Fruit fly (Drosophila melanogaster) whole organism, pupa: Measurements from ENCODE around the gene CG42525.

Experiments
- CG10348 ChIP-seq: fragments of 200-800 bp; sonication (Bioruptor generic); IDR thresholded peaks from 2 replicates; pipeline ENCODE4 v1.3.6; 2022; ENCODE audit warnings: missing biosample characterization, missing genetic modification characterization
- CG12605 ChIP-seq: fragments of 200-800 bp; sonication (Bioruptor generic); IDR thresholded peaks from 2 replicates; pipeline ENCODE4 v1.3.6; 2022; ENCODE audit warnings: missing biosample characterization, missing genetic modification characterization
- CG13204 ChIP-seq: fragments of 200-800 bp; sonication (Bioruptor generic); optimal IDR thresholded peaks from 2 replicates; lab custom pipeline; 2018; ENCODE audit warnings: missing biosample characterization, mild to moderate bottlenecking, missing genetic modification characterization, moderate library complexity
- CG14655 ChIP-seq: fragments of 200-800 bp; sonication (Bioruptor generic); optimal IDR thresholded peaks from 3 replicates; lab custom pipeline; 2017; ENCODE audit warnings: mild to moderate bottlenecking, missing biosample characterization, missing genetic modification reagents, missing genetic modification characterization
- CG15710 ChIP-seq: fragments of 200-800 bp; sonication (Bioruptor generic); optimal IDR thresholded peaks from 2 replicates; lab custom pipeline; 2018; ENCODE audit warnings: missing biosample characterization, mild to moderate bottlenecking, missing genetic modification characterization, moderate library complexity
- CG17806 ChIP-seq: fragments of 200-800 bp; sonication (Bioruptor generic); optimal IDR thresholded peaks from 2 replicates; lab custom pipeline; 2018; ENCODE audit warnings: missing biosample characterization, mild to moderate bottlenecking, missing genetic modification characterization, moderate library complexity
- CG32121 ChIP-seq: fragments of 200-800 bp; sonication (Bioruptor generic); IDR thresholded peaks from 2 replicates; pipeline ENCODE4 v1.3.6; 2022; ENCODE audit warnings: missing biosample characterization, missing genetic modification characterization
- CG34367 ChIP-seq: fragments of 200-800 bp; sonication (Bioruptor generic); optimal IDR thresholded peaks from 2 replicates; lab custom pipeline; 2018; ENCODE audit warnings: missing biosample characterization, mild to moderate bottlenecking, missing genetic modification characterization
- CG4496 ChIP-seq: fragments of 200-800 bp; sonication (Bioruptor generic); IDR thresholded peaks from 3 replicates; pipeline ENCODE4 v1.3.6; 2022; ENCODE audit warnings: missing biosample characterization, missing genetic modification characterization
- CG8159 ChIP-seq: fragments of 200-800 bp; sonication (Bioruptor generic); optimal IDR thresholded peaks from 3 replicates; lab custom pipeline; 2018; ENCODE audit warnings: missing biosample characterization, mild to moderate bottlenecking, missing genetic modification characterization, moderate library complexity
- CG8301 ChIP-seq: fragments of 200-800 bp; sonication (Bioruptor generic); optimal IDR thresholded peaks from 2 replicates; lab custom pipeline; 2018; ENCODE audit warnings: missing biosample characterization, mild to moderate bottlenecking, missing genetic modification characterization
- CG9948 ChIP-seq: fragments of 200-800 bp; sonication (Bioruptor generic); optimal IDR thresholded peaks from 2 replicates; lab custom pipeline; 2018; ENCODE audit warnings: missing biosample characterization, mild to moderate bottlenecking, missing genetic modification characterization, moderate library complexity
- D1 ChIP-seq: fragments of 200-800 bp; sonication (Bioruptor generic); optimal IDR thresholded peaks from 2 replicates; lab custom pipeline; 2018; ENCODE audit warnings: missing biosample characterization, mild to moderate bottlenecking, missing genetic modification characterization, moderate library complexity
- EcR ChIP-seq: fragments of 200-800 bp; sonication (Bioruptor generic); optimal IDR thresholded peaks from 3 replicates; lab custom pipeline; 2019; ENCODE audit warnings: missing biosample characterization, missing genetic modification characterization, mild to moderate bottlenecking, moderate library complexity, missing genetic modification reagents
- Ets98B ChIP-seq: fragments of 200-800 bp; sonication (Bioruptor generic); IDR thresholded peaks from 2 replicates; pipeline ENCODE4 v1.3.6; 2022; ENCODE audit warnings: missing biosample characterization, missing genetic modification characterization
- Pif1A ChIP-seq: fragments of 200-800 bp; sonication (Bioruptor generic); optimal IDR thresholded peaks from 3 replicates; lab custom pipeline; 2016; ENCODE audit warnings: missing biosample characterization, missing genetic modification characterization
- Pif1B ChIP-seq: fragments of 200-800 bp; sonication (Bioruptor generic); optimal IDR thresholded peaks from 3 replicates; lab custom pipeline; 2016; ENCODE audit warnings: missing biosample characterization, missing genetic modification characterization
- Snoo ChIP-seq: fragments of 200-800 bp; sonication (Bioruptor generic); optimal IDR thresholded peaks from 3 replicates; lab custom pipeline; 2017; ENCODE audit warnings: missing biosample characterization, mild to moderate bottlenecking, missing genetic modification characterization, inconsistent platforms
- fd96Ca ChIP-seq: fragments of 200-800 bp; sonication (Bioruptor generic); IDR thresholded peaks from 3 replicates; pipeline ENCODE4 v1.3.6; 2022; ENCODE audit warnings: missing biosample characterization, missing genetic modification characterization
- gl ChIP-seq: fragments of 200-800 bp; sonication (Bioruptor generic); optimal IDR thresholded peaks from 2 replicates; lab custom pipeline; 2018; ENCODE audit warnings: missing biosample characterization, mild to moderate bottlenecking, missing genetic modification characterization
- rn ChIP-seq: fragments of 200-800 bp; sonication (Bioruptor generic); IDR thresholded peaks from 2 replicates; pipeline ENCODE4 v1.3.6; 2022; ENCODE audit warnings: missing biosample characterization, missing genetic modification characterization

Gene CG42525

dm6 chr3L:3204348-3204747 is 14.8 kb upstream of the CG42525 start, which contains the start of gene CG33159:
TSS of gene CG33159 (minus strand) at chr3L:3204448.
- TF ChIP-seq CG12605 (GFP tag; lab: Robert Waterston, UW) (no peak), CG17806 (tag; lab: Kevin White, UChicago) (no peak), CG4496 (GFP tag; lab: Robert Waterston, UW) (no peak), CG8159 (tag; lab: Kevin White, UChicago) (no peak)

DNA sequence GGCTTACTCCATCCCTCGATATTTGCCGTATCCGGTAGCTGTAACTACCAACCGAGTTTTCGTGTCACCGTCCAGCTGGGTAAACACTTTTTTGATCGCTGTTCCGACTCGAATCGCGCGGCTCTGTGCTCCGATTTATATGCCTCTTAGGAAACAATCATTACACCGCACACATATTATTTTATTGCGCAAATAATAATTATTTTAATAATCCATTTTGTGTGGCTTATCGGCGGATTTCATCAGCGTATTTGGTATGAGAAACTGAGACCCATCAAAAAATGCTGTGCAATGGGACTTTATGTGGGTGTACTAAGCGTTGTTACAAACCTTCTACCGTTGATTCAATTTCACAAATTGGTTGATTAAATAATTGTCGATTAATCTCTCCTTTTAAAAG is 13.5 kb upstream of the CG42525 start, which contains the start of gene CG32271:
CG32271 (minus strand) TSS at position 101 of the 400 bp plus-strand sequence.
- no peak for TF ChIP-seq rn (GFP tag; lab: Robert Waterston, UW)
- no peak for TF ChIP-seq gl (tag; lab: Kevin White, UChicago)
- TF ChIP-seq, all 21 proteins: peak for 0

- TF ChIP-seq CG12605 (GFP tag; lab: Robert Waterston, UW) (peak; percentile 22; the same call in 1 of the 2 replicates), CG4496 (GFP tag; lab: Robert Waterston, UW) (peak; percentile 54; the same call in 2 of the 3 replicates), CG8301 (tag; lab: Kevin White, UChicago) (no peak), Snoo (tag; lab: Kevin White, UChicago) (no peak), CG8159 (tag; lab: Kevin White, UChicago) (no peak), gl (tag; lab: Kevin White, UChicago) (no peak), rn (GFP tag; lab: Robert Waterston, UW) (0 out of 2 replicates have a peak, but pooled peaks have one; percentile 32), CG14655 (GFP tag; lab: Kevin White, UChicago) (no peak), CG32121 (GFP tag; lab: Robert Waterston, UW) (peak; percentile 76), EcR (GFP tag; lab: Kevin White, UChicago) (peak; percentile 35), CG9948 (no peak), D1 (tag; lab: Kevin White, UChicago) (no peak), Ets98B (GFP tag; lab: Robert Waterston, UW) (peak; percentile 58; the same call in 1 of the 2 replicates), Pif1B (GFP tag; lab: Kevin White, UChicago) (no peak), CG10348 (GFP tag; lab: Robert Waterston, UW) (no peak), Pif1A (GFP tag; lab: Kevin White, UChicago) (no peak), CG34367 (tag; lab: Kevin White, UChicago) (peak; percentile 50), CG17806 (tag; lab: Kevin White, UChicago) (peak; percentile 49), CG13204 (GFP tag; lab: Kevin White, UChicago) (no peak), fd96Ca (GFP tag; lab: Robert Waterston, UW) (peak; percentile 77; the same call in 2 of the 3 replicates), CG15710 (tag; lab: Kevin White, UChicago) (peak; percentile 56)
Observed at dm6 chr3L:3198447-3199402, 9.2 kb upstream of the CG42525 start, which contains the start of the genes CG32276 and gry. TSS of gene CG32276 (minus strand) at chr3L:3199047. TSS of gene gry (plus strand) at chr3L:3199090.

DNA sequence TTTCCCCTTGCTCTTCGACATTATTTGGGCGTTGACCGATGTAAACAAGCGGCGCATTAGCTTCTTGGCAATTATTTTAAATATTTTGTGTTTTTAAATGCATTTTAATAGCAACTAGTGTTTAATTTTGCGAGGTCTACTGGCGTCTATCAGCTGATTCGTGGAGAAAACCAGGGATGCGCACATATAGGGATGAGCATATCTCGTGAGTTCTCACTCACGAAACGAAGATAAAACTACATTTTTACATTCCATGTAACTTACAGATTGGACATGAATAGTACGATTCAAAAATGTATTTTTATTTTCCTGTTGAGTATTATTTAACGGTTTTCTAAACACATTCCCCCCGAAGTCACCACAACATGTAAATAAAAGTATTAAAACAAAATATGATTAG is 7.9 kb upstream of the CG42525 start, which contains the start of gene CG14966:
CG14966 (minus strand) TSS at position 168 of the 400 bp plus-strand sequence.
- no peak for TF ChIP-seq fd96Ca (GFP tag; lab: Robert Waterston, UW)
- TF ChIP-seq CG12605 (GFP tag; lab: Robert Waterston, UW) = 0 out of 2 replicates have a peak, but pooled peaks have one; percentile 19
- TF ChIP-seq CG8301 (tag; lab: Kevin White, UChicago) = no peak
- no peak for TF ChIP-seq CG9948
- TF ChIP-seq gl (tag; lab: Kevin White, UChicago) = peak; percentile 6

DNA sequence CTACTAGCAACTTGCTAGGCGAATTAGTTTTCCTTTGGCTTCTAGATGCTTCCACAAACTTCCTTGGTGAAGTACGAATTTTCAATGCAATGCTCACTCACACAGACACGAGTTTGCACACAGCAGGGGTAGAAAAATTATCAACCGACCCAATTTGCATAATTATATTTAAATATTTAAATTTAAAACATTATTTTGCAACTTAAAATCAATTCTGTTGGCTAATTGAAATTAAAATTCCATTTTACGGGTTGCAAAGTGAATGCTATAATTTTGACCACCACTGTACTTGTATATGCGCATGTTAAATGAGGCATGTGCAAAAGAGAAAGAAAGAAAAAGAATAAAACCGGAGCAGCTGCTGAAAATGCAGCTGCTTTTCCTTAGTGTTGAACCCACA is 4.5 kb upstream of the CG42525 start:
- TF ChIP-seq CG10348 (GFP tag; lab: Robert Waterston, UW) (peak; percentile 84), Pif1A (GFP tag; lab: Kevin White, UChicago) (peak; percentile 98), rn (GFP tag; lab: Robert Waterston, UW) (peak; percentile 96), EcR (GFP tag; lab: Kevin White, UChicago) (no peak), Ets98B (GFP tag; lab: Robert Waterston, UW) (peak; percentile 98), fd96Ca (GFP tag; lab: Robert Waterston, UW) (peak; percentile 95), Pif1B (GFP tag; lab: Kevin White, UChicago) (peak; percentile 98), CG13204 (GFP tag; lab: Kevin White, UChicago) (peak; percentile 55), CG34367 (tag; lab: Kevin White, UChicago) (peak; percentile 96), CG17806 (tag; lab: Kevin White, UChicago) (peak; percentile 96), CG9948 (peak; percentile 93), CG32121 (GFP tag; lab: Robert Waterston, UW) (peak; percentile 98), D1 (tag; lab: Kevin White, UChicago) (no peak), CG15710 (tag; lab: Kevin White, UChicago) (peak; percentile 92), Snoo (tag; lab: Kevin White, UChicago) (peak; percentile 94), CG8301 (tag; lab: Kevin White, UChicago) (peak; percentile 97), CG4496 (GFP tag; lab: Robert Waterston, UW) (peak; percentile 99), CG12605 (GFP tag; lab: Robert Waterston, UW) (peak; percentile 99), CG14655 (GFP tag; lab: Kevin White, UChicago) (peak; percentile 96), gl (tag; lab: Kevin White, UChicago) (peak; percentile 88), CG8159 (tag; lab: Kevin White, UChicago) (peak; percentile 94)
